Worm (Caenorhabditis elegans): ENCODE measurements around the gene tbb-1.

DNA sequence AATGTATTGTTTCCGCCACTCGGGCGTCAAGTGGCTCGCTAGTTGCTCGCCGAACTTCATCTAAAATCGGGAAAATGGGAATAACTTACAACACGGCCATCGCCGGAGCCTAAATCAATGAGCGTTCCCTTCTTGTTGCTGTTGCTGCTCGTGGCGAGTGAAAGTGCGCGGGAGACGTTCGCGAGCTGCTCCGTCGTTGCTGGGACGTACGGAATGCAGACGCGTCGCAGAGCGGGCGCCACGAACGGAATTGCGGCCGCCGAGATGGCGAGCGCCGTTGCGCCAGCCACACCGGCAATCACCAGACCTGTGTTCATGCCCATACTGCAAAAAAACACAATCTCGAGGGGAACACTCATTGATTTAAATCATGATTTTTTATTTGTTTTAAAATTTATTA, 35.8 kb downstream of the tbb-1 start:
- no peak for TF ChIP-seq ama-1 (optimal IDR thresholded peaks at IDR 0.05)
- TF ChIP-seq hmg-4 (GFP tag; optimal IDR thresholded peaks at IDR 0.05), result no peak
- TF ChIP-seq scrt-1 (GFP tag; IDR thresholded peaks at IDR 0.05), result no peak
- no peak for TF ChIP-seq sea-1 (GFP tag; conservative IDR thresholded peaks at IDR 0.05)
- TF ChIP-seq tra-4 (tag; optimal IDR thresholded peaks at IDR 0.05), result no peak
- TF ChIP-seq tbx-11 (GFP tag; IDR thresholded peaks at IDR 0.05), result no peak
- TF ChIP-seq tbx-37 (GFP tag; conservative IDR thresholded peaks at IDR 0.05), result no peak
- no peak for TF ChIP-seq ets-7 (tag; optimal IDR thresholded peaks at IDR 0.05)

Measured in whole organism, early embryonic.